Worm (Caenorhabditis elegans): ENCODE measurements around the gene crb-1.

The crb-1 gene

ce11 chrX:17400425-17400824 is 13.4 kb downstream of the crb-1 start:
- TF ChIP-seq hmg-11 (tag; optimal IDR thresholded peaks at IDR 0.05) (no peak), egl-5 (tag; optimal IDR thresholded peaks at IDR 0.05) (no peak), elt-3 (tag; optimal IDR thresholded peaks at IDR 0.05) (no peak), jun-1 (tag; optimal IDR thresholded peaks at IDR 0.05) (no peak), egl-27 (tag; optimal IDR thresholded peaks at IDR 0.05) (no peak), unc-62 (GFP tag; optimal IDR thresholded peaks at IDR 0.05) (no peak), snpc-4 (tag; optimal IDR thresholded peaks at IDR 0.05) (no peak), eor-1 (tag; optimal IDR thresholded peaks at IDR 0.05) (no peak), lin-39 (tag; optimal IDR thresholded peaks at IDR 0.05) (no peak), ceh-16 (tag; optimal IDR thresholded peaks at IDR 0.05) (no peak), fos-1 (tag; optimal IDR thresholded peaks at IDR 0.05) (no peak), elt-2 (tag; optimal IDR thresholded peaks at IDR 0.05) (no peak), nhr-25 (tag; optimal IDR thresholded peaks at IDR 0.05) (no peak), pha-4 (tag; optimal IDR thresholded peaks at IDR 0.05) (no peak), nfya-1 (tag; optimal IDR thresholded peaks at IDR 0.05; ENCODE audit: insufficient read depth) (no peak), nhr-77 (tag; optimal IDR thresholded peaks at IDR 0.05) (no peak)

- no peak for TF ChIP-seq nhr-67 (tag; optimal IDR thresholded peaks at IDR 0.05)
- TF ChIP-seq nhr-77 (tag; optimal IDR thresholded peaks at IDR 0.05): no peak
- no peak for TF ChIP-seq ama-1 (optimal IDR thresholded peaks at IDR 0.05)
- no peak for TF ChIP-seq nhr-25 (tag; optimal IDR thresholded peaks at IDR 0.05)
- TF ChIP-seq pqm-1 (tag; optimal IDR thresholded peaks at IDR 0.05): no peak
- TF ChIP-seq mdl-1 (tag; optimal IDR thresholded peaks at IDR 0.05): no peak
- no peak for TF ChIP-seq ztf-4 (tag; optimal IDR thresholded peaks at IDR 0.05)
- TF ChIP-seq lsy-12 (tag; optimal IDR thresholded peaks at IDR 0.05): no peak
- no peak for TF ChIP-seq ceh-9 (tag; optimal IDR thresholded peaks at IDR 0.05)
- no peak for TF ChIP-seq lin-39 (tag; optimal IDR thresholded peaks at IDR 0.05)
- no peak for TF ChIP-seq pha-4 (tag; optimal IDR thresholded peaks at IDR 0.05)
- no peak for TF ChIP-seq snpc-4 (tag; optimal IDR thresholded peaks at IDR 0.05)
- TF ChIP-seq elt-2 (tag; optimal IDR thresholded peaks at IDR 0.05): no peak
- no peak for TF ChIP-seq hmg-11 (tag; optimal IDR thresholded peaks at IDR 0.05)
Observed at ce11 chrX:17398293-17398692, 15.5 kb downstream of the crb-1 start, which contains the start of gene F11C7.7. TSS of gene F11C7.7 (plus strand) at chrX:17398593.

- TF ChIP-seq nhr-12 (tag; optimal IDR thresholded peaks at IDR 0.05) (no peak), ama-1 (optimal IDR thresholded peaks at IDR 0.05) (no peak), nhr-25 (tag; optimal IDR thresholded peaks at IDR 0.05) (no peak), pha-4 (tag; optimal IDR thresholded peaks at IDR 0.05) (no peak), fkh-2 (tag; optimal IDR thresholded peaks at IDR 0.05) (no peak), lsy-12 (tag; optimal IDR thresholded peaks at IDR 0.05) (no peak), nhr-11 (tag; optimal IDR thresholded peaks at IDR 0.05) (no peak), jun-1 (tag; optimal IDR thresholded peaks at IDR 0.05) (no peak), elt-3 (tag; optimal IDR thresholded peaks at IDR 0.05) (no peak), ztf-4 (tag; optimal IDR thresholded peaks at IDR 0.05) (no peak), nfya-1 (tag; optimal IDR thresholded peaks at IDR 0.05; ENCODE audit: insufficient read depth) (no peak), tbx-2 (tag; optimal IDR thresholded peaks at IDR 0.05) (no peak), zag-1 (tag; optimal IDR thresholded peaks at IDR 0.05) (no peak), mdl-1 (tag; optimal IDR thresholded peaks at IDR 0.05) (no peak)
Observed at ce11 chrX:17396456-17396855, 17.4 kb downstream of the crb-1 start, which contains the start of the genes vap-1 and F11C7.2. TSS of gene vap-1 (minus strand) at chrX:17396556. TSS of gene F11C7.2 (plus strand) at chrX:17396814.

ce11 chrX:17392182-17392581 is 21.6 kb downstream of the crb-1 start:
- TF ChIP-seq nhr-237 (tag; optimal IDR thresholded peaks at IDR 0.05) (no peak), ztf-4 (tag; optimal IDR thresholded peaks at IDR 0.05) (no peak), ztf-11 (tag; optimal IDR thresholded peaks at IDR 0.05) (no peak), pqm-1 (tag; optimal IDR thresholded peaks at IDR 0.05) (no peak), ama-1 (optimal IDR thresholded peaks at IDR 0.05) (no peak), nhr-67 (tag; optimal IDR thresholded peaks at IDR 0.05) (no peak), fkh-10 (GFP tag; optimal IDR thresholded peaks at IDR 0.05) (peak; percentile 69), nhr-28 (tag; optimal IDR thresholded peaks at IDR 0.05) (no peak), fkh-2 (tag; optimal IDR thresholded peaks at IDR 0.05) (no peak), R02D3.7 (tag; optimal IDR thresholded peaks at IDR 0.05) (no peak), zag-1 (tag; optimal IDR thresholded peaks at IDR 0.05) (no peak), egl-5 (tag; optimal IDR thresholded peaks at IDR 0.05) (peak; percentile 12), ceh-16 (tag; optimal IDR thresholded peaks at IDR 0.05) (no peak), ceh-28 (tag; optimal IDR thresholded peaks at IDR 0.05) (no peak), nhr-25 (tag; optimal IDR thresholded peaks at IDR 0.05) (peak; percentile 78), unc-62 (GFP tag; optimal IDR thresholded peaks at IDR 0.05) (no peak), nhr-23 (tag; optimal IDR thresholded peaks at IDR 0.05) (peak; percentile 72), nfya-1 (tag; optimal IDR thresholded peaks at IDR 0.05; ENCODE audit: insufficient read depth) (peak; percentile 62), ceh-82 (tag; optimal IDR thresholded peaks at IDR 0.05) (no peak), unc-39 (tag; optimal IDR thresholded peaks at IDR 0.05) (no peak), sea-2 (GFP tag; optimal IDR thresholded peaks at IDR 0.05) (no peak), skn-1 (tag; optimal IDR thresholded peaks at IDR 0.05) (no peak), hmg-11 (tag; optimal IDR thresholded peaks at IDR 0.05) (peak; percentile 82), lin-15B (tag; optimal IDR thresholded peaks at IDR 0.05) (peak; percentile 82), pha-4 (tag; optimal IDR thresholded peaks at IDR 0.05) (peak; percentile 92), mdl-1 (tag; optimal IDR thresholded peaks at IDR 0.05) (no peak), nhr-11 (tag; optimal IDR thresholded peaks at IDR 0.05) (no peak), eor-1 (tag; optimal IDR thresholded peaks at IDR 0.05) (no peak), elt-1 (tag; optimal IDR thresholded peaks at IDR 0.05) (no peak), egl-27 (tag; optimal IDR thresholded peaks at IDR 0.05) (no peak), elt-2 (tag; optimal IDR thresholded peaks at IDR 0.05) (peak; percentile 51), aly-2 (tag; optimal IDR thresholded peaks at IDR 0.05) (no peak), tbx-2 (tag; optimal IDR thresholded peaks at IDR 0.05) (no peak), ceh-9 (tag; optimal IDR thresholded peaks at IDR 0.05) (no peak), nhr-77 (tag; optimal IDR thresholded peaks at IDR 0.05) (no peak), ZK546.5 (tag; optimal IDR thresholded peaks at IDR 0.05) (no peak), lin-39 (tag; optimal IDR thresholded peaks at IDR 0.05) (peak; percentile 59), elt-3 (tag; optimal IDR thresholded peaks at IDR 0.05) (no peak)

All from whole organism, L3 larva.